Worm (Caenorhabditis elegans): ENCODE data around the gene T08G3.13.

DNA sequence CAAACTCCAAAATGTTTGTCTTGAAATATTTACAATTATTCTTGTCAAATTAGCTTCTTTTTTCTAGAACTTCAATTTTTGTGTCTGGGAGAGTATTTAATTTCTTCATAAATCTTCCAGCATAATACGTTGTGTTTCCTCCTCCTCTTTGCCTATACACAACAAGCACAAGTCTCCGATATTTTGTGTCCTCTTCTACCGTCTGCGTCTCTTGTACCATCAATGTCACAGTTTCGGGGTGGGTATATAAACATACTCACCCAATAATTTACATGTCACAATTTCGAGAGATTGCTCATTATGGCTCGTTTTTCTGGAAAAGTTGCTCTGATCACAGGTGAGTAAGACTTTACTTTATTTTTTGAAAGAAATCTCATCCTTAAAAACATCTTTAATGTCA is 10.3 kb upstream of the T08G3.13 start, which contains the start of gene F26D2.15:
- TF ChIP-seq pha-4 (tag; optimal IDR thresholded peaks at IDR 0.05) = no peak
- TF ChIP-seq ztf-11 (tag; optimal IDR thresholded peaks at IDR 0.05) = no peak
- no peak for TF ChIP-seq nhr-2 (tag; optimal IDR thresholded peaks at IDR 0.05)
- TF ChIP-seq unc-62 (GFP tag; optimal IDR thresholded peaks at IDR 0.05) = no peak
- TF ChIP-seq elt-1 (tag; optimal IDR thresholded peaks at IDR 0.05; ENCODE audit: borderline replicate concordance, insufficient read depth) = no peak
- no peak for TF ChIP-seq sem-2 (GFP tag; optimal IDR thresholded peaks at IDR 0.05)
- no peak for TF ChIP-seq nhr-237 (tag; optimal IDR thresholded peaks at IDR 0.05)
- no peak for TF ChIP-seq hlh-1 (tag; optimal IDR thresholded peaks at IDR 0.05)

All from whole organism, mixed stage, embryonic.